Fruit fly (Drosophila melanogaster): ENCODE data around the gene CG2116.

The CG2116 gene

DNA sequence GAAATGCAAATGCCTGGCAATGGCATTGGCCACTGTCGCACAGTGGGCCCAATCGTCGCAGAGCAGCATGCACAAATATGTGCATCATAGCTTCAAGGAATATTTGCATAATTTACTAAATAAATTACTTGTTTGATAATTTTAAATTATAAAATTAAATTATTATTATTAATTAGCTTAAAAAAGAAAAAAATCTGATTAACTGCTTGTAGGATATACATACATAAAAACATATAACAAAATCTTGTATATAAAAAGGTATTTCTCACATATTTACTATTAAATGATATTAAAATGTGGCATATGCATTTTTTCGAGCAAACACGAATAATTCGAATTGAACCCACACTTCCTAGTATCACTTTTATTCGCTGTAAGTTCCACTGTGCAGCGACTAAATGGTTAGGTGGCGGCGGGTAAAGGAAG, 4.4 kb upstream of the CG2116 start (continued):
- TF ChIP-seq tio (GFP tag; optimal IDR thresholded peaks at IDR 0.05) (no peak), Sin3A (optimal IDR thresholded peaks at IDR 0.05) (no peak), CG11398 (GFP tag; optimal IDR thresholded peaks at IDR 0.05) (no peak)

- no peak for TF ChIP-seq ERR (GFP tag; optimal IDR thresholded peaks at IDR 0.05)
- TF ChIP-seq Meics (GFP tag; optimal IDR thresholded peaks at IDR 0.05), result no peak
- no peak for TF ChIP-seq eyg (GFP tag; optimal IDR thresholded peaks at IDR 0.05)
- TF ChIP-seq nom (GFP tag; optimal IDR thresholded peaks at IDR 0.05), result no peak
- peak; percentile 80 for TF ChIP-seq CG18262 (tag; optimal IDR thresholded peaks at IDR 0.05)
- TF ChIP-seq CG13123 (GFP tag; optimal IDR thresholded peaks at IDR 0.05), result no peak
- TF ChIP-seq br (optimal IDR thresholded peaks at IDR 0.05), result no peak
- peak; percentile 64 for TF ChIP-seq CG2678 (tag; optimal IDR thresholded peaks at IDR 0.05)
- TF ChIP-seq crp (GFP tag; optimal IDR thresholded peaks at IDR 0.05), result no peak
- TF ChIP-seq Adf1 (GFP tag; IDR thresholded peaks at IDR 0.05), result no peak
- peak; percentile 44; the same call in 1 of the 2 replicates for TF ChIP-seq ap (GFP tag; IDR thresholded peaks at IDR 0.05)
- no peak for TF ChIP-seq dysf (GFP tag; IDR thresholded peaks at IDR 0.05)
- TF ChIP-seq pros (GFP tag; optimal IDR thresholded peaks at IDR 0.05), result no peak
- peak; percentile 74 for TF ChIP-seq oc (tag; optimal IDR thresholded peaks at IDR 0.05)
- TF ChIP-seq lilli (GFP tag; optimal IDR thresholded peaks at IDR 0.05), result peak; percentile 42
- TF ChIP-seq Dek (tag; optimal IDR thresholded peaks at IDR 0.05), result no peak
- TF ChIP-seq CG4282 (GFP tag; optimal IDR thresholded peaks at IDR 0.05), result no peak
- peak; percentile 40 for TF ChIP-seq gcm (GFP tag; optimal IDR thresholded peaks at IDR 0.05)
- no peak for TF ChIP-seq mld (GFP tag; IDR thresholded peaks at IDR 0.05; ENCODE audit: partially characterized antibody)
- TF ChIP-seq al (GFP tag; IDR thresholded peaks at IDR 0.05), result no peak
- TF ChIP-seq az2 (GFP tag; optimal IDR thresholded peaks at IDR 0.05), result peak; percentile 69
- no peak for TF ChIP-seq knrl (GFP tag; IDR thresholded peaks at IDR 0.05; ENCODE audit: partially characterized antibody)
- TF ChIP-seq CG14014 (GFP tag; IDR thresholded peaks at IDR 0.05), result no peak
- TF ChIP-seq Scr (GFP tag; IDR thresholded peaks at IDR 0.05; ENCODE audit: partially characterized antibody), result no peak
- no peak for TF ChIP-seq CG9797 (GFP tag; optimal IDR thresholded peaks at IDR 0.05)
- no peak for TF ChIP-seq CG6272 (GFP tag; IDR thresholded peaks at IDR 0.05)
- no peak for TF ChIP-seq lbe (GFP tag; optimal IDR thresholded peaks at IDR 0.05)
- TF ChIP-seq CG16813 (GFP tag; IDR thresholded peaks at IDR 0.05; ENCODE audit: partially characterized antibody), result no peak
- no peak for TF ChIP-seq NC2α (GFP tag; optimal IDR thresholded peaks at IDR 0.05)
- peak; percentile 46 for TF ChIP-seq PHDP (tag; optimal IDR thresholded peaks at IDR 0.05)
- no peak for TF ChIP-seq z (GFP tag; IDR thresholded peaks at IDR 0.05)
- TF ChIP-seq Nf-YC (tag; optimal IDR thresholded peaks at IDR 0.05), result no peak
- no peak for TF ChIP-seq CG12744 (GFP tag; optimal IDR thresholded peaks at IDR 0.05)
- no peak for TF ChIP-seq ro (GFP tag; IDR thresholded peaks at IDR 0.05)
- TF ChIP-seq ac (GFP tag; optimal IDR thresholded peaks at IDR 0.05), result no peak
- TF ChIP-seq NFAT (GFP tag; IDR thresholded peaks at IDR 0.05), result no peak
- no peak for TF ChIP-seq Dbx (GFP tag; IDR thresholded peaks at IDR 0.05)
- TF ChIP-seq phol (tag; optimal IDR thresholded peaks at IDR 0.05), result peak; percentile 78
- no peak for TF ChIP-seq CG7357 (GFP tag; IDR thresholded peaks at IDR 0.05)
- no peak for TF ChIP-seq Hr78 (GFP tag; optimal IDR thresholded peaks at IDR 0.05)
- TF ChIP-seq CG9727 (GFP tag; optimal IDR thresholded peaks at IDR 0.05), result peak; percentile 50
- peak; percentile 80 for TF ChIP-seq gem (tag; optimal IDR thresholded peaks at IDR 0.05)
- TF ChIP-seq dpn (GFP tag; optimal IDR thresholded peaks at IDR 0.05), result peak; percentile 35 to 49
- TF ChIP-seq HLH54F (GFP tag; optimal IDR thresholded peaks at IDR 0.05), result no peak
- TF ChIP-seq CG4730 (GFP tag; IDR thresholded peaks at IDR 0.05), result no peak
- no peak for TF ChIP-seq repo (GFP tag; optimal IDR thresholded peaks at IDR 0.05)
- no peak for TF ChIP-seq CG2129 (GFP tag; IDR thresholded peaks at IDR 0.05; ENCODE audit: partially characterized antibody)
Observed at dm6 chrX:8126149-8126548, 3.5 kb upstream of the CG2116 start.
